Worm (Caenorhabditis elegans): Measurements from ENCODE around the gene Y47D7A.12.

The Y47D7A.12 gene

DNA sequence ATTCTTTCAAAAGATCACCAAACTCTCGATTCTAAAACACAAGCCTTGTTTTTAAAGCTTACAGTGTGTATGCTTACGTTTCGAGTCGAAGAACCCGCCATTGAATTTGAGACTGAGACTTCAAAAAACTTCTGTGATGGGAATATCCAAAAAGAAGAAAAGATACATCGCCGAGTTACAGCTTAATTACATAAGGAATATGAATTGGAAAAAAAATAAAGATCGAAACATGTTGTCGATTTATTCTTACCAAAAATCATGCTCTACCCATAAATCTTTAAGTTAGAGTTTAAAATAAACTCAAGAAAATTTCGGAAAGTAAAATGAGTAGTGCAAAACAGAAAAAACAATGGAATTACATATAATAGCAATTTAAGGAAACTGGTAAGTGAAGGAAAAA lies 43.3 kb downstream of the Y47D7A.12 start, which contains the start of gene F13A2.10:
F13A2.10 (minus strand) TSS at position 101 of the 400 bp plus-strand sequence.
- TF ChIP-seq klf-2 (GFP tag; conservative IDR thresholded peaks at IDR 0.05) (no peak), ref-1 (GFP tag; conservative IDR thresholded peaks at IDR 0.05) (no peak), med-1 (GFP tag; optimal IDR thresholded peaks at IDR 0.05; ENCODE audit: insufficient read depth) (no peak), T22C8.4 (GFP tag; IDR thresholded peaks at IDR 0.05) (no peak)

DNA sequence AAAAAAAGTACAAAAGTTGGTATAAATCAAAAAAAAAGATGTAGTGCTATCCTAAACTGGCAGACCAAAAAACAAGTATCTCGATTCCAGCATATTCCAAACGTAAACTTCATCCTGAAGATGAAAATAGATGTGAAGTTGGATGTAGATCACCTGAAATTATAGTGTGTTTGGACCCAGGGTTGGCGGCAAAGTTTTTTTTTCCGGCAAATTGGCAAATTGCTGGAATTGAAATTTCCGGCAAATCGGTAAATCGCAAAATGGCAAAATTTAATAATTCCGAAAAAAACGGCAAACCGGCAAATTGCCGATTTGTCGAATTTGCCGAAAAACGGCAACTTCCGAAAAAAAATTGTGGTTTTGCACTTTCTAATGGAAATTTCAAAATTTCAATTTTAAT lies 45.0 kb downstream of the Y47D7A.12 start, which contains the start of gene F13A2.2:
F13A2.2 (minus strand) TSS at position 101 of the 400 bp plus-strand sequence.
- TF ChIP-seq tab-1 (GFP tag; IDR thresholded peaks at IDR 0.05) (no peak), ztf-23 (GFP tag; IDR thresholded peaks at IDR 0.05) (no peak), klf-2 (GFP tag; conservative IDR thresholded peaks at IDR 0.05) (no peak), flt-1 (GFP tag; IDR thresholded peaks at IDR 0.05) (no peak), med-1 (GFP tag; optimal IDR thresholded peaks at IDR 0.05; ENCODE audit: insufficient read depth) (no peak), T22C8.4 (GFP tag; IDR thresholded peaks at IDR 0.05) (no peak), ztf-29 (GFP tag; IDR thresholded peaks at IDR 0.05) (no peak), ref-1 (GFP tag; conservative IDR thresholded peaks at IDR 0.05) (no peak)

DNA sequence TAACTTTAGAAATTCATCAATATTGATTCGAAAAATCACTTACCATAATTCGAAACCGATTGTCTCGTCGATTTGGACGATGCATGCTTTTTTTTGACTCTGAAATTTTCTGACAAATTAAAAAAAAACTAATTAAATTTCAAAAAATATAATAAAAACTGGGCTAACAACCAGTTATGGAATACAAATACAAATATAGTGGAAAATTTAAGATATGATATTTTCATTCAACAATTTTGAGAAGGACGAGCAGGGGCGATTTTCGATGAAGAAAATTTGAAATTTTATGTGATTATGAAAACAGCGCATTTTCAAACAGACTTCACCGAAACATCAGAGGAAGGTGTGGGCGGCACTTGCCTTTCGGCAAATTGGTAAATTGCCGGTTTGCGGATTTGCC lies 47.2 kb downstream of the Y47D7A.12 start, which contains the start of gene F13A2.1:
F13A2.1 (minus strand) TSS at position 101 of the 400 bp plus-strand sequence.
- no peak for TF ChIP-seq ztf-23 (GFP tag; IDR thresholded peaks at IDR 0.05)
- TF ChIP-seq tab-1 (GFP tag; IDR thresholded peaks at IDR 0.05): no peak
- TF ChIP-seq cog-1 (tag; optimal IDR thresholded peaks at IDR 0.05): no peak
- no peak for TF ChIP-seq med-1 (GFP tag; optimal IDR thresholded peaks at IDR 0.05; ENCODE audit: insufficient read depth)
- no peak for TF ChIP-seq flt-1 (GFP tag; IDR thresholded peaks at IDR 0.05)
- TF ChIP-seq klf-2 (GFP tag; conservative IDR thresholded peaks at IDR 0.05): no peak
- TF ChIP-seq T22C8.4 (GFP tag; IDR thresholded peaks at IDR 0.05): no peak

All from whole organism, midembryonic.